Worm (Caenorhabditis elegans): ENCODE results near the gene twk-18.

Gene twk-18

ce11 chrX:9035142-9035541, 47.2 kb downstream of the twk-18 start (continued):
- TF ChIP-seq ama-1 (optimal IDR thresholded peaks at IDR 0.05) (no peak), nhr-6 (tag; optimal IDR thresholded peaks at IDR 0.05) (no peak), zfp-3 (GFP tag; conservative IDR thresholded peaks at IDR 0.05) (no peak)

- TF ChIP-seq nhr-28 (tag; optimal IDR thresholded peaks at IDR 0.05) (peak; percentile 50), vab-7 (GFP tag; IDR thresholded peaks at IDR 0.05) (no peak), hlh-11 (tag; optimal IDR thresholded peaks at IDR 0.05) (peak; percentile 22), ama-1 (optimal IDR thresholded peaks at IDR 0.05) (no peak), aha-1 (tag) (peak; percentile 61), pqm-1 (tag; optimal IDR thresholded peaks at IDR 0.05) (peak; percentile 88), Y48G9A.11 (GFP tag; IDR thresholded peaks at IDR 0.05) (no peak), ztf-7 (tag; optimal IDR thresholded peaks at IDR 0.05) (no peak), nhr-11 (tag; optimal IDR thresholded peaks at IDR 0.05) (no peak), php-3 (GFP tag; IDR thresholded peaks at IDR 0.05) (peak; percentile 36; the same call in 1 of the 2 replicates), R02D3.7 (tag; optimal IDR thresholded peaks at IDR 0.05) (no peak)
Observed at ce11 chrX:9036237-9036636, 48.3 kb downstream of the twk-18 start.
